Fruit fly (Drosophila melanogaster) whole organism, adult: ENCODE results near the gene Ser7.

ENCODE experiments used
- CG11617 ChIP-seq: fragments of 200-800 bp; sonication (Bioruptor generic); optimal IDR thresholded peaks from 2 replicates; lab custom pipeline; 2017; ENCODE audit warnings: mild to moderate bottlenecking, missing biosample characterization, missing genetic modification reagents, missing genetic modification characterization
- CG12768 ChIP-seq: fragments of 200-800 bp; sonication (Bioruptor generic); optimal IDR thresholded peaks from 2 replicates; lab custom pipeline; 2017; ENCODE audit warnings: missing biosample characterization, missing genetic modification characterization, mild to moderate bottlenecking, moderate library complexity, missing genetic modification reagents
- CG14711 ChIP-seq: fragments of 200-800 bp; sonication (Bioruptor generic); optimal IDR thresholded peaks from 2 replicates; lab custom pipeline; 2018; ENCODE audit warnings: missing biosample characterization, mild to moderate bottlenecking, missing genetic modification characterization, moderate library complexity
- CG1620 ChIP-seq: fragments of 200-800 bp; sonication (Bioruptor generic); optimal IDR thresholded peaks from 2 replicates; lab custom pipeline; 2016; ENCODE audit warnings: missing biosample characterization, missing genetic modification characterization
- CG33017 ChIP-seq: fragments of 200-800 bp; sonication (Bioruptor generic); optimal IDR thresholded peaks from 2 replicates; lab custom pipeline; 2018; ENCODE audit warnings: missing biosample characterization, mild to moderate bottlenecking, missing genetic modification characterization, moderate library complexity
- CG5204 ChIP-seq: fragments of 200-800 bp; sonication (Bioruptor generic); optimal IDR thresholded peaks from 2 replicates; lab custom pipeline; 2016; ENCODE audit warnings: missing biosample characterization, missing genetic modification characterization
- CG7045 ChIP-seq: fragments of 200-800 bp; sonication (Bioruptor generic); optimal IDR thresholded peaks from 2 replicates; lab custom pipeline; 2017; ENCODE audit warnings: missing biosample characterization, mild to moderate bottlenecking, missing genetic modification characterization
- CG7101 ChIP-seq: fragments of 200-800 bp; sonication (Bioruptor generic); optimal IDR thresholded peaks from 2 replicates; lab custom pipeline; 2018; ENCODE audit warnings: missing biosample characterization, mild to moderate bottlenecking, missing genetic modification characterization, moderate library complexity
- Clk ChIP-seq: fragments of 200-800 bp; sonication (Bioruptor generic); optimal IDR thresholded peaks from 2 replicates; lab custom pipeline; 2017; ENCODE audit warnings: missing biosample characterization, missing genetic modification characterization
- Crg-1 ChIP-seq: fragments of 200-800 bp; sonication (Bioruptor generic); optimal IDR thresholded peaks from 2 replicates; lab custom pipeline; 2016; ENCODE audit warnings: missing biosample characterization, missing genetic modification characterization
- Hr96 ChIP-seq: fragments of 200-800 bp; sonication (Bioruptor generic); optimal IDR thresholded peaks from 2 replicates; lab custom pipeline; 2016; ENCODE audit warnings: missing biosample characterization, missing genetic modification characterization
- Mnt ChIP-seq: fragments of 200-800 bp; sonication (Bioruptor generic); optimal IDR thresholded peaks from 2 replicates; lab custom pipeline; 2016; ENCODE audit warnings: missing biosample characterization, mild to moderate bottlenecking, missing genetic modification characterization
- bab1 ChIP-seq: fragments of 200-800 bp; sonication (Bioruptor generic); optimal IDR thresholded peaks from 3 replicates; lab custom pipeline; 2019; ENCODE audit warnings: missing biosample characterization, mild to moderate bottlenecking, missing genetic modification characterization, moderate library complexity
- cic ChIP-seq: fragments of 200-800 bp; sonication (Bioruptor generic); optimal IDR thresholded peaks from 2 replicates; lab custom pipeline; 2017; ENCODE audit warnings: missing biosample characterization, mild to moderate bottlenecking, missing genetic modification characterization, moderate library complexity
- cnc ChIP-seq, 2 experiments: fragments of >200 bp; optimal IDR thresholded peaks; 2 replicates each; lab custom pipeline; 2017
- kay ChIP-seq: fragments of 200-800 bp; sonication (Bioruptor generic); peaks from one replicate; lab custom pipeline; 2016; ENCODE audit warnings: missing biosample characterization, missing genetic modification characterization, borderline replicate concordance
- ovo ChIP-seq: fragments of 200-800 bp; sonication (Bioruptor generic); optimal IDR thresholded peaks from 2 replicates; lab custom pipeline; 2016; ENCODE audit warnings: missing biosample characterization, missing genetic modification characterization
- pad ChIP-seq: fragments of 200-800 bp; sonication (Bioruptor generic); optimal IDR thresholded peaks from 3 replicates; lab custom pipeline; 2017; ENCODE audit warnings: missing biosample characterization, missing genetic modification characterization, mild to moderate bottlenecking, moderate library complexity, missing genetic modification reagents
- tj ChIP-seq: fragments of 200-800 bp; sonication (Bioruptor generic); optimal IDR thresholded peaks from 3 replicates; lab custom pipeline; 2017; ENCODE audit warnings: missing biosample characterization, mild to moderate bottlenecking, missing genetic modification characterization, moderate library complexity
- toe ChIP-seq: fragments of 200-800 bp; sonication (Bioruptor generic); optimal IDR thresholded peaks from 2 replicates; lab custom pipeline; 2016; ENCODE audit warnings: missing biosample characterization, missing genetic modification characterization

Gene Ser7

dm6 chrX:9873917-9874316 lies 8.9 kb downstream of the Ser7 start, which contains the start of gene CG32695:
CG32695 (minus strand) TSS chrX:9874057.
- TF ChIP-seq CG5204 (GFP tag; lab: Kevin White, UChicago) (no peak), Mnt (peak; percentile 53)

- TF ChIP-seq CG7101, result peak; percentile 37
- peak; percentile 12 for TF ChIP-seq CG14711 (tag; lab: Kevin White, UChicago)
- TF ChIP-seq toe (GFP tag; lab: Kevin White, UChicago), result no peak
Observed at dm6 chrX:9875948-9876853, 11.2 kb downstream of the Ser7 start, which contains the start of gene CG15247. CG15247 (minus strand) TSS chrX:9876672.

- no peak for TF ChIP-seq Mnt
- no peak for TF ChIP-seq CG5204 (GFP tag; lab: Kevin White, UChicago)
- TF ChIP-seq CG33017 (tag; lab: Kevin White, UChicago), result no peak
- TF ChIP-seq CG1620 (GFP tag; lab: Kevin White, UChicago), result no peak
- TF ChIP-seq cic, result no peak
- TF ChIP-seq pad (GFP tag; lab: Kevin White, UChicago), result no peak
- TF ChIP-seq Clk (GFP tag; lab: Kevin White, UChicago), result no peak
- no peak for TF ChIP-seq tj (GFP tag; lab: Kevin White, UChicago)
- TF ChIP-seq cnc (optimal IDR thresholded peaks at IDR 0.05; lab: Kevin White, UChicago), result no peak
- TF ChIP-seq Hr96 (GFP tag; lab: Kevin White, UChicago), result no peak
- no peak for TF ChIP-seq CG12768 (GFP tag; lab: Kevin White, UChicago)
- TF ChIP-seq bab1 (GFP tag; lab: Kevin White, UChicago), result no peak
- no peak for TF ChIP-seq CG11617 (GFP tag; lab: Kevin White, UChicago)
- TF ChIP-seq kay (GFP tag; lab: Kevin White, UChicago), result no peak
- no peak for TF ChIP-seq toe (GFP tag; lab: Kevin White, UChicago)
- no peak for TF ChIP-seq ovo (GFP tag; lab: Kevin White, UChicago)
Observed at dm6 chrX:9877240-9877639, 12.2 kb downstream of the Ser7 start.

dm6 chrX:9878125-9878524 lies 13.1 kb downstream of the Ser7 start, which contains the start of gene CG1468:
CG1468 (plus strand) TSS chrX:9878422.
- TF ChIP-seq Mnt (no peak), cnc (optimal IDR thresholded peaks at IDR 0.05; lab: Kevin White, UChicago) (no peak), tj (GFP tag; lab: Kevin White, UChicago) (no peak), toe (GFP tag; lab: Kevin White, UChicago) (no peak), pad (GFP tag; lab: Kevin White, UChicago) (no peak), CG12768 (GFP tag; lab: Kevin White, UChicago) (no peak), Crg-1 (no peak), CG11617 (GFP tag; lab: Kevin White, UChicago) (no peak)

- TF ChIP-seq CG14711 (tag; lab: Kevin White, UChicago), result no peak
- TF ChIP-seq kay (GFP tag; lab: Kevin White, UChicago), result no peak
- no peak for TF ChIP-seq ovo (GFP tag; lab: Kevin White, UChicago)
- TF ChIP-seq toe (GFP tag; lab: Kevin White, UChicago), result no peak
- no peak for TF ChIP-seq CG1620 (GFP tag; lab: Kevin White, UChicago)
- TF ChIP-seq Clk (GFP tag; lab: Kevin White, UChicago), result no peak
- no peak for TF ChIP-seq pad (GFP tag; lab: Kevin White, UChicago)
- TF ChIP-seq bab1 (GFP tag; lab: Kevin White, UChicago), result no peak
- TF ChIP-seq CG7101, result no peak
- TF ChIP-seq CG33017 (tag; lab: Kevin White, UChicago), result no peak
- no peak for TF ChIP-seq tj (GFP tag; lab: Kevin White, UChicago)
- no peak for TF ChIP-seq CG12768 (GFP tag; lab: Kevin White, UChicago)
Observed at dm6 chrX:9879570-9879969, 14.5 kb downstream of the Ser7 start, which contains the start of gene CG9686. CG9686 (plus strand) TSS chrX:9879870.

dm6 chrX:9881746-9882145 lies 16.7 kb downstream of the Ser7 start, which contains the start of gene CG9689:
CG9689 (plus strand) TSS chrX:9881953.
- TF ChIP-seq Crg-1, result no peak
- TF ChIP-seq pad (GFP tag; lab: Kevin White, UChicago), result no peak
- TF ChIP-seq CG14711 (tag; lab: Kevin White, UChicago), result no peak
- TF ChIP-seq CG7101, result no peak
- TF ChIP-seq cic, result no peak
- no peak for TF ChIP-seq toe (GFP tag; lab: Kevin White, UChicago)
- TF ChIP-seq Mnt, result no peak
- no peak for TF ChIP-seq CG11617 (GFP tag; lab: Kevin White, UChicago)
- TF ChIP-seq cnc (optimal IDR thresholded peaks at IDR 0.05; lab: Kevin White, UChicago), result no peak
- no peak for TF ChIP-seq bab1 (GFP tag; lab: Kevin White, UChicago)
- no peak for TF ChIP-seq CG12768 (GFP tag; lab: Kevin White, UChicago)
- no peak for TF ChIP-seq Clk (GFP tag; lab: Kevin White, UChicago)
- no peak for TF ChIP-seq CG7045 (GFP tag; lab: Kevin White, UChicago)
- TF ChIP-seq kay (GFP tag; lab: Kevin White, UChicago), result no peak
- no peak for TF ChIP-seq CG33017 (tag; lab: Kevin White, UChicago)
- TF ChIP-seq tj (GFP tag; lab: Kevin White, UChicago), result no peak
- TF ChIP-seq Hr96 (GFP tag; lab: Kevin White, UChicago), result no peak
- no peak for TF ChIP-seq ovo (GFP tag; lab: Kevin White, UChicago)
